Fruit fly (Drosophila melanogaster): ENCODE measurements around the gene hzg.

hzg gene

DNA sequence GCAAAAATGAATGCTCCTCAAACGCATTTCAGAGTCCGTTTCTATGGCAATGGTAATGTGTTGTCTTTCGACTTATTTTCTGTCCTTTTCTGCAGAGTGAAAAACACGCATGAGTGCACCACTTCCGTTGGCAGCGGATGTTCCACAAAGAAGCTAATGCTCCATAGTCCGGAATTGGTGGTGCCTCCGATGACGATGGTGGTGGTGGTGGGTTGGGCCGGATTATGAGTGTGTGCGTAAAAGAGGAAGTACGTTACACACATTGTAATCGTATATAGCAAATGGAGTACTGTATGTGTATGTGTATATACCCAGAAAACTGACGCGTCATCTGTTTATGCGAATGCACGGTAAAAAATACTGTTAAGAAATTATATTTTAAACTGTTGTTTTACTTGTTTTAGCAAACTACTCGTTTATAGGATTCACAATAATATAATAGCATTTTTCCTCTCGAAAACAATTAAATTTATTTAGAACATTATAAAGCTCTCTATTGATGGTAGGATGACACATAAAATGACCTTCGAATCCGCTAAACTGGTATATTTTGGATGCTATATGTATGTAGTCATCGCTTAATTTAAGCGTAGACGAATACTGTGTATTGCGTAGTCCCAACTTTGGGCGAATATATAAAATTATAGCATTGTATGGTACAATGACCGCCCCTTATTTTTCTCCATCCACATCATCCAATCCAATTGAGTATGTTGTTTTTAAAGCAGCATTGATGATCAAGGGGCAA lies 40.7 kb upstream of the hzg start (continued):
- peak; percentile 60 for TF ChIP-seq CG8388 (GFP tag; optimal IDR thresholded peaks at IDR 0.05)
- TF ChIP-seq Hand (GFP tag; optimal IDR thresholded peaks at IDR 0.05) = peak; percentile 49
- TF ChIP-seq ci (GFP tag; IDR thresholded peaks at IDR 0.05) = 0 out of 3 replicates have a peak, but pooled peaks have one; percentile 28
- no peak for TF ChIP-seq Dref (GFP tag; IDR thresholded peaks at IDR 0.05)
- no peak for TF ChIP-seq Spps (tag; optimal IDR thresholded peaks at IDR 0.05)
- TF ChIP-seq pros (GFP tag; optimal IDR thresholded peaks at IDR 0.05) = peak; percentile 90
- TF ChIP-seq Pdp1 (GFP tag; optimal IDR thresholded peaks at IDR 0.05) = peak in 1 of 2 experiments; percentile 14
- no peak for TF ChIP-seq zen (tag; optimal IDR thresholded peaks at IDR 0.05)
- TF ChIP-seq zf30C (GFP tag; optimal IDR thresholded peaks at IDR 0.05) = peak; percentile 86
- no peak for TF ChIP-seq CG3407 (GFP tag; optimal IDR thresholded peaks at IDR 0.05)
- peak; percentile 75 for TF ChIP-seq CG7556 (GFP tag; optimal IDR thresholded peaks at IDR 0.05)
- no peak for TF ChIP-seq CG13624 (GFP tag; optimal IDR thresholded peaks at IDR 0.05)
- TF ChIP-seq HLH3B (GFP tag; IDR thresholded peaks at IDR 0.05) = peak; percentile 42; the same call in 1 of the 2 replicates
- no peak for TF ChIP-seq emc (GFP tag; optimal IDR thresholded peaks at IDR 0.05)
- peak; percentile 65 for TF ChIP-seq CG34422 (GFP tag; IDR thresholded peaks at IDR 0.05)
- TF ChIP-seq vfl (GFP tag; optimal IDR thresholded peaks at IDR 0.05) = no peak
- no peak for TF ChIP-seq toy (GFP tag; IDR thresholded peaks at IDR 0.05)
- TF ChIP-seq zfh1 (GFP tag; IDR thresholded peaks at IDR 0.05) = peak; percentile 51; the same call in 2 of the 3 replicates
- TF ChIP-seq z (GFP tag; IDR thresholded peaks at IDR 0.05) = peak; percentile 52; the same call in 1 of the 3 replicates
- TF ChIP-seq grau (tag; optimal IDR thresholded peaks at IDR 0.05) = peak; percentile 31
- TF ChIP-seq CG6813 (GFP tag; optimal IDR thresholded peaks at IDR 0.05) = peak; percentile 7
- peak; percentile 71 for TF ChIP-seq CG32532 (GFP tag; IDR thresholded peaks at IDR 0.05)
- TF ChIP-seq Myb (GFP tag; optimal IDR thresholded peaks at IDR 0.05) = no peak
- peak; percentile 73 for TF ChIP-seq CG11695 (GFP tag; IDR thresholded peaks at IDR 0.05)
- TF ChIP-seq Ravus (GFP tag; IDR thresholded peaks at IDR 0.05) = peak; percentile 6; the same call in 1 of the 2 replicates
- no peak for TF ChIP-seq sug (tag; optimal IDR thresholded peaks at IDR 0.05)
- TF ChIP-seq Mad (GFP tag; optimal IDR thresholded peaks at IDR 0.05) = no peak
- peak; percentile 24 for TF ChIP-seq CG18599 (GFP tag; optimal IDR thresholded peaks at IDR 0.05)
- TF ChIP-seq gsb-n (tag; optimal IDR thresholded peaks at IDR 0.05) = peak; percentile 26
- TF ChIP-seq inv (GFP tag; IDR thresholded peaks at IDR 0.05; ENCODE audit: partially characterized antibody) = no peak
- TF ChIP-seq Xbp1 (GFP tag; optimal IDR thresholded peaks at IDR 0.05) = peak; percentile 11
- TF ChIP-seq Ssrp (tag; optimal IDR thresholded peaks at IDR 0.05) = peak; percentile 12
- TF ChIP-seq CG1602 (GFP tag; optimal IDR thresholded peaks at IDR 0.05) = peak; percentile 30
- peak; percentile 63 for TF ChIP-seq H2.0 (GFP tag; IDR thresholded peaks at IDR 0.05)
- TF ChIP-seq tx (GFP tag; optimal IDR thresholded peaks at IDR 0.05) = no peak
- TF ChIP-seq maf-S (GFP tag; optimal IDR thresholded peaks at IDR 0.05) = peak; percentile 20
- TF ChIP-seq CG8290 (GFP tag; optimal IDR thresholded peaks at IDR 0.05) = no peak
- peak in 1 of 2 experiments; percentile 44 for TF ChIP-seq CG8290 (tag; optimal IDR thresholded peaks at IDR 0.05)
- TF ChIP-seq nau (GFP tag; optimal IDR thresholded peaks at IDR 0.05) = no peak
- TF ChIP-seq CG4854 (GFP tag; optimal IDR thresholded peaks at IDR 0.05) = peak; percentile 47
- peak; percentile 1 for TF ChIP-seq CG31388 (GFP tag; optimal IDR thresholded peaks at IDR 0.05)
- peak; percentile 12 for TF ChIP-seq CG14710 (tag; optimal IDR thresholded peaks at IDR 0.05)
- peak; percentile 9 for TF ChIP-seq CG15601 (tag; optimal IDR thresholded peaks at IDR 0.05)
- peak; percentile 27; the same call in 1 of the 2 replicates for TF ChIP-seq ttk (GFP tag; IDR thresholded peaks at IDR 0.05)
- TF ChIP-seq chm (GFP tag; IDR thresholded peaks at IDR 0.05) = no peak
- TF ChIP-seq lola (GFP tag; optimal IDR thresholded peaks at IDR 0.05) = peak in 1 of 3 experiments; percentile 64
- peak; percentile 53 for TF ChIP-seq sisA (GFP tag; IDR thresholded peaks at IDR 0.05)
- peak; percentile 68; the same call in 2 of the 3 replicates for TF ChIP-seq CG14050 (GFP tag; IDR thresholded peaks at IDR 0.05)
- TF ChIP-seq CG12299 (tag; optimal IDR thresholded peaks at IDR 0.05) = no peak
